Worm (Caenorhabditis elegans): ENCODE results near the gene dct-8.
"Not testable (repeated sequence)": the region's sequence is repeated elsewhere in the genome, so short reads cannot be mapped to it uniquely, and the experiment has no call there.

The dct-8 gene

ce11 chrIV:3907506-3908188 lies 12.8 kb downstream of the dct-8 start, which contains the start of the genes F56D6.22 and F56D6.12:
Gene F56D6.22, minus strand, starts transcription at chrIV:3907606.
Gene F56D6.12, plus strand, starts transcription at chrIV:3908138.
- TF ChIP-seq lin-39 (tag; optimal IDR thresholded peaks at IDR 0.05) (no peak), mbf-1 (tag; optimal IDR thresholded peaks at IDR 0.05) (no peak), unc-39 (tag; optimal IDR thresholded peaks at IDR 0.05) (no peak), elt-3 (tag; optimal IDR thresholded peaks at IDR 0.05) (no peak), sma-3 (GFP tag; optimal IDR thresholded peaks at IDR 0.05) (no peak), R02D3.7 (tag; optimal IDR thresholded peaks at IDR 0.05) (no peak), ceh-82 (tag; optimal IDR thresholded peaks at IDR 0.05) (no peak), nhr-23 (tag; optimal IDR thresholded peaks at IDR 0.05) (no peak), ceh-16 (tag; optimal IDR thresholded peaks at IDR 0.05) (no peak), unc-62 (GFP tag; optimal IDR thresholded peaks at IDR 0.05) (no peak), nhr-12 (tag; optimal IDR thresholded peaks at IDR 0.05) (no peak), egl-27 (tag; optimal IDR thresholded peaks at IDR 0.05) (no peak), blmp-1 (tag; optimal IDR thresholded peaks at IDR 0.05; ENCODE audit: insufficient read depth) (no peak), ztf-4 (tag; optimal IDR thresholded peaks at IDR 0.05) (no peak), elt-1 (tag; optimal IDR thresholded peaks at IDR 0.05) (no peak), mab-5 (tag; optimal IDR thresholded peaks at IDR 0.05) (no peak), zag-1 (tag; optimal IDR thresholded peaks at IDR 0.05) (no peak)

- TF ChIP-seq nhr-12 (tag; optimal IDR thresholded peaks at IDR 0.05) (no peak), gmeb-1 (tag; optimal IDR thresholded peaks at IDR 0.05) (no peak), zag-1 (tag; optimal IDR thresholded peaks at IDR 0.05) (no peak), nhr-25 (tag; optimal IDR thresholded peaks at IDR 0.05) (no peak), ztf-1 (GFP tag; conservative IDR thresholded peaks at IDR 0.05) (no peak), ztf-4 (tag; optimal IDR thresholded peaks at IDR 0.05) (no peak), mbf-1 (tag; optimal IDR thresholded peaks at IDR 0.05) (no peak), mab-5 (tag; optimal IDR thresholded peaks at IDR 0.05) (no peak), lsy-2 (tag; optimal IDR thresholded peaks at IDR 0.05) (no peak), nhr-129 (tag; optimal IDR thresholded peaks at IDR 0.05) (no peak), sma-9 (GFP tag; optimal IDR thresholded peaks at IDR 0.05) (no peak), sma-9 (tag; optimal IDR thresholded peaks at IDR 0.05) (no peak)
Observed at ce11 chrIV:3909114-3909513, 14.2 kb downstream of the dct-8 start, which contains the start of gene F56D6.13. Gene F56D6.13, plus strand, starts transcription at chrIV:3909414.

- TF ChIP-seq Y55F3AM.14 (GFP tag; optimal IDR thresholded peaks at IDR 0.05); ztf-1 (GFP tag; conservative IDR thresholded peaks at IDR 0.05); F13H6.1 (tag; optimal IDR thresholded peaks at IDR 0.05): not testable (repeated sequence)
Observed at ce11 chrIV:3911848-3912247, 17.0 kb downstream of the dct-8 start, which contains the start of gene F56D6.18. Gene F56D6.18, minus strand, starts transcription at chrIV:3911948.

ce11 chrIV:3912598-3912997 lies 17.7 kb downstream of the dct-8 start, which contains the start of gene F56D6.20:
Gene F56D6.20, plus strand, starts transcription at chrIV:3912898.
- TF ChIP-seq ceh-82 (tag; optimal IDR thresholded peaks at IDR 0.05), result no peak

ce11 chrIV:3914462-3914861 lies 19.6 kb downstream of the dct-8 start, which contains the start of gene F56D6.19:
Gene F56D6.19, plus strand, starts transcription at chrIV:3914762.
- TF ChIP-seq elt-3 (tag; optimal IDR thresholded peaks at IDR 0.05) (no peak), sma-9 (GFP tag; optimal IDR thresholded peaks at IDR 0.05) (no peak), sma-9 (tag; optimal IDR thresholded peaks at IDR 0.05) (no peak), nhr-23 (tag; optimal IDR thresholded peaks at IDR 0.05) (no peak), sma-3 (GFP tag; optimal IDR thresholded peaks at IDR 0.05) (no peak), elt-1 (tag; optimal IDR thresholded peaks at IDR 0.05) (no peak), peb-1 (tag; optimal IDR thresholded peaks at IDR 0.05) (no peak), alr-1 (tag; optimal IDR thresholded peaks at IDR 0.05) (no peak), unc-55 (GFP tag; optimal IDR thresholded peaks at IDR 0.05) (no peak), mdl-1 (tag; optimal IDR thresholded peaks at IDR 0.05) (no peak), Y55F3AM.14 (GFP tag; optimal IDR thresholded peaks at IDR 0.05) (no peak), skn-1 (tag; optimal IDR thresholded peaks at IDR 0.05) (no peak), nhr-77 (tag; optimal IDR thresholded peaks at IDR 0.05) (no peak), F13H6.1 (tag; optimal IDR thresholded peaks at IDR 0.05) (no peak), nhr-237 (tag; optimal IDR thresholded peaks at IDR 0.05) (no peak), nhr-25 (tag; optimal IDR thresholded peaks at IDR 0.05) (no peak), nhr-129 (tag; optimal IDR thresholded peaks at IDR 0.05) (no peak), fos-1 (tag; optimal IDR thresholded peaks at IDR 0.05) (no peak), blmp-1 (tag; optimal IDR thresholded peaks at IDR 0.05; ENCODE audit: insufficient read depth) (no peak)
